5 fruit fly cellular contexts compared by ENCODE assay signal in genomic region chr3L:17961608-17962007, dm6.
TF ChIP-seq lines count a peak whose summit lies in the region.

No protein-coding gene starts in this region.

- no peak for TF ChIP-seq CTCF in whole organism, embryonic (GFP tag; optimal IDR thresholded peaks at IDR 0.05; lab: Kevin White, UChicago)

TF ChIP-seq in whole organism, adult, 20 proteins besides CTCF, POLR2A, EP300 and RAD21 (continues in another document):
- TF ChIP-seq CG14711 (tag; optimal IDR thresholded peaks at IDR 0.05; lab: Kevin White, UChicago) (peak; percentile 2), Crg-1 (GFP tag; optimal IDR thresholded peaks at IDR 0.05; lab: Kevin White, UChicago) (peak; percentile 18), CG1620 (GFP tag; optimal IDR thresholded peaks at IDR 0.05; lab: Kevin White, UChicago) (peak; percentile 24), CG33017 (tag; optimal IDR thresholded peaks at IDR 0.05; lab: Kevin White, UChicago) (peak; percentile 71), kay (GFP tag; lab: Kevin White, UChicago; ENCODE audit: borderline replicate concordance) (no peak), cic (GFP tag; optimal IDR thresholded peaks at IDR 0.05; lab: Kevin White, UChicago) (peak; percentile 77), bab1 (GFP tag; optimal IDR thresholded peaks at IDR 0.05; lab: Kevin White, UChicago) (peak; percentile 30), CG12768 (GFP tag; optimal IDR thresholded peaks at IDR 0.05; lab: Kevin White, UChicago) (peak; percentile 65), CG7101 (tag; optimal IDR thresholded peaks at IDR 0.05; lab: Kevin White, UChicago) (peak; percentile 57), ovo (GFP tag; optimal IDR thresholded peaks at IDR 0.05; lab: Kevin White, UChicago) (peak; percentile 94), Hr96 (GFP tag; optimal IDR thresholded peaks at IDR 0.05; lab: Kevin White, UChicago) (no peak), Clk (GFP tag; optimal IDR thresholded peaks at IDR 0.05; lab: Kevin White, UChicago) (no peak), CG5204 (GFP tag; optimal IDR thresholded peaks at IDR 0.05; lab: Kevin White, UChicago) (no peak), CG11617 (GFP tag; optimal IDR thresholded peaks at IDR 0.05; lab: Kevin White, UChicago) (peak; percentile 23), cnc (optimal IDR thresholded peaks at IDR 0.05; lab: Kevin White, UChicago) (no peak), toe (GFP tag; optimal IDR thresholded peaks at IDR 0.05; lab: Kevin White, UChicago) (no peak), tj (GFP tag; optimal IDR thresholded peaks at IDR 0.05; lab: Kevin White, UChicago) (peak; percentile 81), Mnt (GFP tag; optimal IDR thresholded peaks at IDR 0.05; lab: Kevin White, UChicago) (peak; percentile 79)

TF ChIP-seq in whole organism, embryonic, 481 proteins besides CTCF, POLR2A, EP300 and RAD21 (continues in another document):
- TF ChIP-seq CG43689 (GFP tag; IDR thresholded peaks at IDR 0.05; lab: Robert Waterston, UW) (no peak), Optix (GFP tag; IDR thresholded peaks at IDR 0.05; lab: Robert Waterston, UW) (no peak), inv (GFP tag; IDR thresholded peaks at IDR 0.05; lab: Robert Waterston, UW; ENCODE audit: partially characterized antibody) (peak; percentile 26; the same call in 1 of the 2 replicates), CG8359 (GFP tag; optimal IDR thresholded peaks at IDR 0.05; lab: Kevin White, UChicago; ENCODE audit: borderline replicate concordance) (no peak), CG17361 (GFP tag; IDR thresholded peaks at IDR 0.05; lab: Robert Waterston, UW) (no peak), Chrac-16 (GFP tag; optimal IDR thresholded peaks at IDR 0.05; lab: Kevin White, UChicago) (no peak), Hmx (GFP tag; optimal IDR thresholded peaks at IDR 0.05; lab: Kevin White, UChicago) (no peak), CG3995 (GFP tag; optimal IDR thresholded peaks at IDR 0.05; lab: Kevin White, UChicago) (peak; percentile 1), Sox102F (GFP tag; optimal IDR thresholded peaks at IDR 0.05; lab: Kevin White, UChicago) (no peak), so (GFP tag; IDR thresholded peaks at IDR 0.05; lab: Robert Waterston, UW) (peak; percentile 65; the same call in 2 of the 3 replicates), HmgZ (tag; optimal IDR thresholded peaks at IDR 0.05; lab: Kevin White, UChicago) (peak; percentile 75), BtbVII (GFP tag; optimal IDR thresholded peaks at IDR 0.05; lab: Kevin White, UChicago) (peak; percentile 22), CG16779 (GFP tag; IDR thresholded peaks at IDR 0.05; lab: Robert Waterston, UW) (0 out of 2 replicates have a peak, but pooled peaks have one; percentile 38), CG13287 (GFP tag; IDR thresholded peaks at IDR 0.05; lab: Robert Waterston, UW; ENCODE audit: partially characterized antibody) (peak; percentile 15; the same call in 1 of the 2 replicates), caup (GFP tag; optimal IDR thresholded peaks at IDR 0.05; lab: Kevin White, UChicago; ENCODE audit: severe bottlenecking) (peak; percentile 58), yki (optimal IDR thresholded peaks at IDR 0.05; lab: Kevin White, UChicago) (no peak), CG10321 (GFP tag; IDR thresholded peaks at IDR 0.05; lab: Robert Waterston, UW) (no peak)

TF ChIP-seq in whole organism, prepupa, 60 proteins besides CTCF, POLR2A, EP300 and RAD21 (continues in another document):
- TF ChIP-seq Blimp-1 (GFP tag; optimal IDR thresholded peaks at IDR 0.05; lab: Kevin White, UChicago) = no peak
- TF ChIP-seq CG9139 (GFP tag; optimal IDR thresholded peaks at IDR 0.05; lab: Kevin White, UChicago) = peak; percentile 14
- peak; percentile 29 for TF ChIP-seq Met (GFP tag; optimal IDR thresholded peaks at IDR 0.05; lab: Kevin White, UChicago)
- no peak for TF ChIP-seq CG11294 (GFP tag; IDR thresholded peaks at IDR 0.05; lab: Robert Waterston, UW)
- TF ChIP-seq Eip78C (GFP tag; lab: Kevin White, UChicago) = peak; percentile 78
- no peak for TF ChIP-seq net (GFP tag; optimal IDR thresholded peaks at IDR 0.05; lab: Kevin White, UChicago)
- TF ChIP-seq eg (GFP tag; IDR thresholded peaks at IDR 0.05; lab: Robert Waterston, UW) = peak; percentile 29; the same call in 1 of the 3 replicates
- TF ChIP-seq Sox14 (GFP tag; optimal IDR thresholded peaks at IDR 0.05; lab: Kevin White, UChicago) = peak; percentile 59
- TF ChIP-seq Lpt (GFP tag; optimal IDR thresholded peaks at IDR 0.05; lab: Kevin White, UChicago) = no peak
- peak; percentile 1 for TF ChIP-seq dsx (GFP tag; optimal IDR thresholded peaks at IDR 0.05; lab: Kevin White, UChicago; ENCODE audit: poor library complexity, severe bottlenecking)
- no peak for TF ChIP-seq CG11902 (GFP tag; optimal IDR thresholded peaks at IDR 0.05; lab: Kevin White, UChicago)
- TF ChIP-seq CG8632 (GFP tag; optimal IDR thresholded peaks at IDR 0.05; lab: Kevin White, UChicago) = no peak
- 0 out of 3 replicates have a peak, but pooled peaks have one; percentile 27 for TF ChIP-seq CG8119 (GFP tag; IDR thresholded peaks at IDR 0.05; lab: Robert Waterston, UW)
- peak; percentile 3 for TF ChIP-seq lz (GFP tag; optimal IDR thresholded peaks at IDR 0.05; lab: Kevin White, UChicago)
- TF ChIP-seq achi (GFP tag; optimal IDR thresholded peaks at IDR 0.05; lab: Kevin White, UChicago) = no peak
- TF ChIP-seq ss (GFP tag; optimal IDR thresholded peaks at IDR 0.05; lab: Kevin White, UChicago) = peak; percentile 8 to 54
- peak; percentile 9 for TF ChIP-seq Eip75B (GFP tag; optimal IDR thresholded peaks at IDR 0.05; lab: Kevin White, UChicago)
- peak; percentile 22 for TF ChIP-seq esn (GFP tag; optimal IDR thresholded peaks at IDR 0.05; lab: Kevin White, UChicago)
- peak; percentile 53 for TF ChIP-seq CG16779 (tag; optimal IDR thresholded peaks at IDR 0.05; lab: Kevin White, UChicago)

TF ChIP-seq in whole organism, pupa, 21 proteins besides CTCF, POLR2A, EP300 and RAD21:
- TF ChIP-seq fd96Ca (GFP tag; IDR thresholded peaks at IDR 0.05; lab: Robert Waterston, UW) = peak; percentile 33; the same call in 1 of the 3 replicates
- peak; percentile 6 for TF ChIP-seq Snoo (tag; optimal IDR thresholded peaks at IDR 0.05; lab: Kevin White, UChicago)
- TF ChIP-seq CG8159 (tag; optimal IDR thresholded peaks at IDR 0.05; lab: Kevin White, UChicago) = no peak
- peak; percentile 86 for TF ChIP-seq EcR (GFP tag; optimal IDR thresholded peaks at IDR 0.05; lab: Kevin White, UChicago)
- peak; percentile 14 for TF ChIP-seq gl (tag; optimal IDR thresholded peaks at IDR 0.05; lab: Kevin White, UChicago)
- TF ChIP-seq CG14655 (GFP tag; optimal IDR thresholded peaks at IDR 0.05; lab: Kevin White, UChicago) = peak; percentile 2
- peak; percentile 7; the same call in 1 of the 2 replicates for TF ChIP-seq CG12605 (GFP tag; IDR thresholded peaks at IDR 0.05; lab: Robert Waterston, UW)
- TF ChIP-seq Ets98B (GFP tag; IDR thresholded peaks at IDR 0.05; lab: Robert Waterston, UW) = peak; percentile 58; the same call in 1 of the 2 replicates
- TF ChIP-seq CG13204 (GFP tag; optimal IDR thresholded peaks at IDR 0.05; lab: Kevin White, UChicago) = peak; percentile 65
- TF ChIP-seq rn (GFP tag; IDR thresholded peaks at IDR 0.05; lab: Robert Waterston, UW) = no peak
- TF ChIP-seq CG4496 (GFP tag; IDR thresholded peaks at IDR 0.05; lab: Robert Waterston, UW) = peak; percentile 57; the same call in 2 of the 3 replicates
- no peak for TF ChIP-seq CG17806 (tag; optimal IDR thresholded peaks at IDR 0.05; lab: Kevin White, UChicago)

TF ChIP-seq in whole organism, wandering third instar larva, 38 proteins besides CTCF, POLR2A, EP300 and RAD21 (continues in another document):
- TF ChIP-seq dmrt93B (GFP tag; optimal IDR thresholded peaks at IDR 0.05; lab: Kevin White, UChicago) = no peak
- peak; percentile 51 for TF ChIP-seq rgr (GFP tag; optimal IDR thresholded peaks at IDR 0.05; lab: Kevin White, UChicago)
- TF ChIP-seq N (GFP tag; optimal IDR thresholded peaks at IDR 0.05; lab: Kevin White, UChicago) = no peak
- TF ChIP-seq Vsx2 (GFP tag; optimal IDR thresholded peaks at IDR 0.05; lab: Kevin White, UChicago; ENCODE audit: partially characterized antibody) = peak; percentile 48
- TF ChIP-seq pan (optimal IDR thresholded peaks at IDR 0.05; lab: Kevin White, UChicago) = no peak
- TF ChIP-seq Rel (GFP tag; optimal IDR thresholded peaks at IDR 0.05; lab: Kevin White, UChicago) = no peak
- TF ChIP-seq Rel (tag; optimal IDR thresholded peaks at IDR 0.05; lab: Kevin White, UChicago) = peak; percentile 61
- peak; percentile 67 for TF ChIP-seq h (GFP tag; optimal IDR thresholded peaks at IDR 0.05; lab: Kevin White, UChicago)
- TF ChIP-seq brk (GFP tag; optimal IDR thresholded peaks at IDR 0.05; lab: Kevin White, UChicago) = no peak
- no peak for TF ChIP-seq jim (GFP tag; optimal IDR thresholded peaks at IDR 0.05; lab: Kevin White, UChicago)
- peak; percentile 40 for TF ChIP-seq Sp1 (GFP tag; optimal IDR thresholded peaks at IDR 0.05; lab: Kevin White, UChicago)
- TF ChIP-seq sv (GFP tag; optimal IDR thresholded peaks at IDR 0.05; lab: Kevin White, UChicago) = no peak
- no peak for TF ChIP-seq fru (GFP tag; optimal IDR thresholded peaks at IDR 0.05; lab: Kevin White, UChicago)
- TF ChIP-seq Dif (GFP tag; optimal IDR thresholded peaks at IDR 0.05; lab: Kevin White, UChicago; ENCODE audit: partially characterized antibody) = peak; percentile 86
- TF ChIP-seq Myc (optimal IDR thresholded peaks at IDR 0.05; lab: Kevin White, UChicago) = no peak
- TF ChIP-seq woc (GFP tag; optimal IDR thresholded peaks at IDR 0.05; lab: Kevin White, UChicago) = no peak
- peak; percentile 12 for TF ChIP-seq OdsH (GFP tag; optimal IDR thresholded peaks at IDR 0.05; lab: Kevin White, UChicago)
- peak; percentile 42 for TF ChIP-seq Hnf4 (GFP tag; optimal IDR thresholded peaks at IDR 0.05; lab: Kevin White, UChicago)
- TF ChIP-seq Abd-B (GFP tag; optimal IDR thresholded peaks at IDR 0.05; lab: Kevin White, UChicago) = no peak
- peak; percentile 3 for TF ChIP-seq tai (GFP tag; optimal IDR thresholded peaks at IDR 0.05; lab: Kevin White, UChicago)
- TF ChIP-seq usp (GFP tag; optimal IDR thresholded peaks at IDR 0.05; lab: Kevin White, UChicago) = no peak
- TF ChIP-seq sage (GFP tag; optimal IDR thresholded peaks at IDR 0.05; lab: Kevin White, UChicago) = no peak
- TF ChIP-seq CrebA (GFP tag; optimal IDR thresholded peaks at IDR 0.05; lab: Kevin White, UChicago; ENCODE audit: borderline replicate concordance) = no peak
- peak; percentile 40 to 47 for TF ChIP-seq dl (GFP tag; optimal IDR thresholded peaks at IDR 0.05; lab: Kevin White, UChicago; ENCODE audit: insufficient read depth in 1 of 2, partially characterized antibody in 2 of 2)
- no peak for TF ChIP-seq CG9705 (GFP tag; optimal IDR thresholded peaks at IDR 0.05; lab: Kevin White, UChicago)
- TF ChIP-seq Hr83 (GFP tag; optimal IDR thresholded peaks at IDR 0.05; lab: Kevin White, UChicago; ENCODE audit: poor library complexity, severe bottlenecking) = peak; percentile 73
- TF ChIP-seq GATAd (GFP tag; optimal IDR thresholded peaks at IDR 0.05; lab: Kevin White, UChicago) = no peak
- TF ChIP-seq Jra (GFP tag; optimal IDR thresholded peaks at IDR 0.05; lab: Kevin White, UChicago) = no peak
- TF ChIP-seq HLH106 (tag; optimal IDR thresholded peaks at IDR 0.05; lab: Kevin White, UChicago) = peak; percentile 21
- peak; percentile 11 for TF ChIP-seq psq (GFP tag; optimal IDR thresholded peaks at IDR 0.05; lab: Kevin White, UChicago)
